Fruit fly (Drosophila melanogaster): ENCODE data around the gene CG31998.

Gene CG31998

DNA sequence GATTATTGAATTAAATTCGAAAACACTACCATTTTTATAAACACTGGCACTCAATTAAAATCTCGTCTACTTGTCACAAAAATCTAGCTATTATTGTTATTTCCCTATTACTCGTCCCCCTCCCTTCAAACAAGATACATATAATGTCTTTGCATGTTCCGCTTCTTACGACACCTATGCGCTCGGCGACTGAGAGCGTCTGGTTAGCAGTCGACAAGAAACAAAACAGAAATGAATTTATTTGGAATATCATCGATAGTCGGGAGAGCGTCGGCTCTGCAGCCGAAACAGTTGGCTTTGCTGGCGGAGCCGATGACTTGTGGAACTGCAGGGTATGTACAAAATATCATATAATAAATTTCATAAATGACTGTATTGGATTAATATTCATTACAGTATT is 24.1 kb downstream of the CG31998 start:
- no peak for TF ChIP-seq cnc (optimal IDR thresholded peaks at IDR 0.05)
- no peak for TF ChIP-seq CG14711 (tag; optimal IDR thresholded peaks at IDR 0.05)
- TF ChIP-seq cic (GFP tag; optimal IDR thresholded peaks at IDR 0.05) = no peak
- no peak for TF ChIP-seq kay (GFP tag; ENCODE audit: borderline replicate concordance)
- TF ChIP-seq CG5204 (GFP tag; optimal IDR thresholded peaks at IDR 0.05) = no peak
- TF ChIP-seq tj (GFP tag; optimal IDR thresholded peaks at IDR 0.05) = no peak
- TF ChIP-seq toe (GFP tag; optimal IDR thresholded peaks at IDR 0.05) = no peak

DNA sequence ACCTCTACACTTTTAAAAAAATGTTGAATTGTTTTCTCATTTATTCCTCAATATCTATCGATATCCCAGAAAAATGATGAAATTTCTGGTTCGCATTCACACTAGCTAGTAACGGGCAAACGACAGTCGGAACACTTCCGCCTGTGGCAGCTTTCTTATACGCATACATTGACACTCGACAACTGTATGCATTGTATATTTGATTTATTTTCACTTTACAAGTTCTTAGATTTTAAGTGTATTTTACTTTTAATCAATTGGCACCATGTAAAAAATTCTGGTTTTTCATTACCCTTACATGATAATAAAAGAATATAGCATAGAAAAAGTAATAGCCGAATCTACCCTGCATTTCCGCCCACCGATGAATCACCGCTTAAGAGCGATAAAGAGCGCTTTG is 25.0 kb downstream of the CG31998 start:
- TF ChIP-seq Clk (GFP tag; optimal IDR thresholded peaks at IDR 0.05) (no peak), Crg-1 (GFP tag; optimal IDR thresholded peaks at IDR 0.05) (no peak), CG1620 (GFP tag; optimal IDR thresholded peaks at IDR 0.05) (no peak), CG5204 (GFP tag; optimal IDR thresholded peaks at IDR 0.05) (no peak), cnc (optimal IDR thresholded peaks at IDR 0.05) (no peak), toe (GFP tag; optimal IDR thresholded peaks at IDR 0.05) (no peak), bab1 (GFP tag; optimal IDR thresholded peaks at IDR 0.05) (no peak), tj (GFP tag; optimal IDR thresholded peaks at IDR 0.05) (no peak), cic (GFP tag; optimal IDR thresholded peaks at IDR 0.05) (no peak), CG7101 (tag; optimal IDR thresholded peaks at IDR 0.05) (no peak), pad (GFP tag; optimal IDR thresholded peaks at IDR 0.05) (no peak), CG12768 (GFP tag; optimal IDR thresholded peaks at IDR 0.05) (no peak), CG33017 (tag; optimal IDR thresholded peaks at IDR 0.05) (no peak), Hr96 (GFP tag; optimal IDR thresholded peaks at IDR 0.05) (no peak)

DNA sequence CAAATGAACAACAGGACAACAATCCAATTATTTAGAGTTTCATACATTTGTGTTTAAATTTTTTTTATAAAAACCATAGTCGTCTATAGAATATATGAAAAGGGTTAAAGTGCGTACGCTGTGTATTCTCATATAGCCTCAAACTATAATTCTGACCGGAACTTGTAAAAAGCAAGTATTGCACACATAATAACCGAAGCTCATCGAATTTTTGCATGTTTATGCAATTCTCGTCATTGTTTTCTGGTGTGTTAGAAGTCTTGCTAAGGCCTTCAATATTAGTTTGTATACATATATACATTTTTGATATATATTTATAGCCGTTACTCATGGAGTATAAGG is 25.9 kb downstream of the CG31998 start:
- TF ChIP-seq CG12768 (GFP tag; optimal IDR thresholded peaks at IDR 0.05) (no peak), CG7101 (tag; optimal IDR thresholded peaks at IDR 0.05) (no peak), Hr96 (GFP tag; optimal IDR thresholded peaks at IDR 0.05) (no peak), CG14711 (tag; optimal IDR thresholded peaks at IDR 0.05) (no peak), bab1 (GFP tag; optimal IDR thresholded peaks at IDR 0.05) (no peak), cnc (optimal IDR thresholded peaks at IDR 0.05) (no peak), ovo (GFP tag; optimal IDR thresholded peaks at IDR 0.05) (no peak), kay (GFP tag; ENCODE audit: borderline replicate concordance) (no peak), Crg-1 (GFP tag; optimal IDR thresholded peaks at IDR 0.05) (no peak), CG5204 (GFP tag; optimal IDR thresholded peaks at IDR 0.05) (no peak), Mnt (GFP tag; optimal IDR thresholded peaks at IDR 0.05) (no peak), CG7045 (GFP tag; optimal IDR thresholded peaks at IDR 0.05) (no peak), pad (GFP tag; optimal IDR thresholded peaks at IDR 0.05) (no peak), toe (GFP tag; optimal IDR thresholded peaks at IDR 0.05) (no peak), CG1620 (GFP tag; optimal IDR thresholded peaks at IDR 0.05) (no peak), CG11617 (GFP tag; optimal IDR thresholded peaks at IDR 0.05) (no peak), Clk (GFP tag; optimal IDR thresholded peaks at IDR 0.05) (no peak)

dm6 chr4:179062-179919 is 26.5 kb downstream of the CG31998 start, which contains the start of gene Arl4:
TSS of gene Arl4 (minus strand) at chr4:179389.
- TF ChIP-seq bab1 (GFP tag; optimal IDR thresholded peaks at IDR 0.05) = peak; percentile 11
- TF ChIP-seq CG11617 (GFP tag; optimal IDR thresholded peaks at IDR 0.05) = no peak
- no peak for TF ChIP-seq toe (GFP tag; optimal IDR thresholded peaks at IDR 0.05)
- TF ChIP-seq CG33017 (tag; optimal IDR thresholded peaks at IDR 0.05) = no peak
- TF ChIP-seq pad (GFP tag; optimal IDR thresholded peaks at IDR 0.05) = no peak
- TF ChIP-seq Hr96 (GFP tag; optimal IDR thresholded peaks at IDR 0.05) = no peak
- no peak for TF ChIP-seq Crg-1 (GFP tag; optimal IDR thresholded peaks at IDR 0.05)
- peak; percentile 81 for TF ChIP-seq CG14711 (tag; optimal IDR thresholded peaks at IDR 0.05)
- TF ChIP-seq tj (GFP tag; optimal IDR thresholded peaks at IDR 0.05) = no peak
- peak; percentile 16 for TF ChIP-seq CG1620 (GFP tag; optimal IDR thresholded peaks at IDR 0.05)
- no peak for TF ChIP-seq CG12768 (GFP tag; optimal IDR thresholded peaks at IDR 0.05)

DNA sequence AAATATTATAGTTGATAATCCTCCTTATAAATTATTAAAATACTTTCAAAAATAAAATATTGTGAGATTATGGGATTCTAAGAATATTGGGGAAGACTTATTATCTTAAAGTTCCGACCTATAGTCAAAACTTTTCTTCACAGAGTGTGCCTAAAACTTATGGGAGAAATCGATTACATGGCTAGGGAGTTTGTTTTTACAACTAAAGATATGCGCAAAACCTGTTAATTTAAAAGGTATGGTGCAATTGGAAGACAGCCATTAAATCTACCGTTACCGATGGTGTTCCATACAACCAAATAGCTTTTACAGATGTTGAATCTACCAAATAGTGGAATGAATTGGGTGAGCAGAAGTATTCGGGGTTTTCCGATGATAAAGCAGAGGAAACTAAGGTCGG is 30.5 kb downstream of the CG31998 start, which contains the start of gene CG33978:
CG33978 (minus strand) TSS at position 395 of the 400 bp plus-strand sequence.
- TF ChIP-seq CG14711 (tag; optimal IDR thresholded peaks at IDR 0.05) (no peak), cnc (optimal IDR thresholded peaks at IDR 0.05) (no peak)

DNA sequence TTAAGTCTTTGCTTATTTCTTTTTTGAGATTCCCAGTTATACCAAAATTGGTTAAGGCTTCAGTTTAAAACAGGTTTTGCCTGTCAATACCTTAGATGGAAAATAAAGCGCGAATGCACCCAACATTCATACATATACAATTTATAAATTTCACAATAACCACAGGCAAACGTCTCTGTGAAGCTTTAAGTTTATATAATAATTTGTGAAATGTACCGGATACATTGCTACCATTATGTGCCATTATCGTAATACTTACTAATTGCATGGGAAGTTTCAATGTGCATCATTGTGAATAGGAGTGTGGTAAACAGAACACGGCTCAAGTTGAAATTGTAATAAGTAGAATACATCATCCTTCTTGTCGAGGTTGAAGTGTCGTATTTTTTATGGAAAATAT is 31.2 kb downstream of the CG31998 start:
- TF ChIP-seq CG12768 (GFP tag; optimal IDR thresholded peaks at IDR 0.05) (no peak), kay (GFP tag; ENCODE audit: borderline replicate concordance) (peak; percentile 63), CG33017 (tag; optimal IDR thresholded peaks at IDR 0.05) (no peak)

dm6 chr4:167515-167914 is 38.2 kb downstream of the CG31998 start:
- TF ChIP-seq CG33017 (tag; optimal IDR thresholded peaks at IDR 0.05) (no peak), toe (GFP tag; optimal IDR thresholded peaks at IDR 0.05) (no peak), CG7101 (tag; optimal IDR thresholded peaks at IDR 0.05) (no peak), Crg-1 (GFP tag; optimal IDR thresholded peaks at IDR 0.05) (no peak), pad (GFP tag; optimal IDR thresholded peaks at IDR 0.05) (no peak), cnc (optimal IDR thresholded peaks at IDR 0.05) (no peak)
